Worm (Caenorhabditis elegans) whole organism, L4 larva: Measurements from ENCODE around the gene dnj-20.

Experiments
- F10B5.3 ChIP-seq: sonication (generic microtip); optimal IDR thresholded peaks from 2 replicates; lab custom pipeline; 2016; ENCODE audit warnings: mild to moderate bottlenecking, missing genetic modification characterization, missing compliant biosample characterization
- F49E8.2 ChIP-seq: sonication (generic microtip); optimal IDR thresholded peaks from 2 replicates; lab custom pipeline; 2016; ENCODE audit warnings: missing compliant biosample characterization, mild to moderate bottlenecking, missing genetic modification characterization, borderline replicate concordance
- T20F7.1 ChIP-seq: fragments of 200-800 bp; sonication (Bioruptor generic); optimal IDR thresholded peaks from 2 replicates; lab custom pipeline; 2018; ENCODE audit warnings: mild to moderate bottlenecking, missing genetic modification characterization, missing compliant biosample characterization
- Y5F2A.4 ChIP-seq: fragments of 200-800 bp; sonication (Bioruptor generic); optimal IDR thresholded peaks from 2 replicates; lab custom pipeline; 2018; ENCODE audit warnings: mild to moderate bottlenecking, missing genetic modification characterization, missing compliant biosample characterization
- Y75B8A.6 ChIP-seq: fragments of 200-800 bp; sonication (Bioruptor generic); IDR thresholded peaks from 2 replicates; pipeline ENCODE4 v1.3.6; 2022; ENCODE audit warnings: missing genetic modification reagents, missing genetic modification characterization, missing compliant biosample characterization
- aha-1 ChIP-seq: fragments of 150-350 bp; peaks from one replicate; lab custom pipeline; 2014; ENCODE audit warnings: missing biosample characterization, missing genetic modification characterization
- aly-2 ChIP-seq: sonication (generic microtip); optimal IDR thresholded peaks from 2 replicates; lab custom pipeline; 2018; ENCODE audit warnings: missing biosample characterization, missing genetic modification characterization
- arid-1 ChIP-seq: fragments of 200-800 bp; sonication (Bioruptor generic); conservative IDR thresholded peaks from 2 replicates; pipeline ENCODE4 v1.3.6; 2022; ENCODE audit warnings: missing genetic modification reagents, missing genetic modification characterization, missing compliant biosample characterization
- attf-4 ChIP-seq: sonication (generic microtip); optimal IDR thresholded peaks from 3 replicates; lab custom pipeline; 2017; ENCODE audit warnings: missing biosample characterization, missing genetic modification characterization
- ceh-20 ChIP-seq: fragments of 200-800 bp; sonication (Bioruptor generic); IDR thresholded peaks from 2 replicates; pipeline ENCODE4 v1.3.6; 2022; ENCODE audit warnings: missing genetic modification reagents, missing genetic modification characterization, missing compliant biosample characterization
- ces-1 ChIP-seq: fragments of 150-350 bp; sonication (generic microtip); optimal IDR thresholded peaks from 4 replicates; lab custom pipeline; 2014; ENCODE audit warnings: missing biosample characterization, missing genetic modification reagents, missing genetic modification characterization
- ctbp-1 ChIP-seq: fragments of 200-800 bp; sonication (Bioruptor generic); IDR thresholded peaks from 2 replicates; pipeline ENCODE4 v1.3.6; 2022; ENCODE audit warnings: missing genetic modification reagents, missing genetic modification characterization, missing compliant biosample characterization
- daf-12 ChIP-seq: fragments of 150-350 bp; optimal IDR thresholded peaks from 2 replicates; lab custom pipeline; 2014; ENCODE audit warnings: missing biosample characterization, missing genetic modification reagents, missing genetic modification characterization
- daf-16 ChIP-seq, 3 experiments: sonication (generic microtip); optimal IDR thresholded peaks; 2 replicates each; lab custom pipeline; 2016 to 2017; ENCODE audit warnings: missing genetic modification characterization in 3 of 3, missing genetic modification reagents in 3 of 3, mild to moderate bottlenecking in 2 of 3, missing compliant biosample characterization in 2 of 3, missing biosample characterization in 1 of 3, moderate library complexity in 1 of 3
- dmd-6 ChIP-seq: fragments of 200-800 bp; sonication (Bioruptor generic); IDR thresholded peaks from 2 replicates; pipeline ENCODE4 v1.3.6; 2022; ENCODE audit warnings: missing genetic modification reagents, missing genetic modification characterization, missing compliant biosample characterization
- dpl-1 ChIP-seq: fragments of 150-350 bp; optimal IDR thresholded peaks from 2 replicates; lab custom pipeline; 2014; ENCODE audit warnings: missing biosample characterization, missing genetic modification reagents, missing genetic modification characterization
- egl-27 ChIP-seq: sonication (generic microtip); optimal IDR thresholded peaks from 3 replicates; lab custom pipeline; 2017; ENCODE audit warnings: missing biosample characterization, missing genetic modification reagents, missing genetic modification characterization
- fkh-10 ChIP-seq: fragments of 150-350 bp; optimal IDR thresholded peaks from 2 replicates; lab custom pipeline; 2014; ENCODE audit warnings: missing biosample characterization, missing genetic modification reagents, missing genetic modification characterization
- gei-8 ChIP-seq: fragments of 200-800 bp; sonication (Bioruptor generic); optimal IDR thresholded peaks from 2 replicates; lab custom pipeline; 2018; ENCODE audit warnings: mild to moderate bottlenecking, missing genetic modification characterization, missing compliant biosample characterization
- hif-1 ChIP-seq, 2 experiments: sonication (generic microtip); optimal IDR thresholded peaks; 2 replicates each; lab custom pipeline; 2016 to 2017; ENCODE audit warnings: missing compliant biosample characterization in 2 of 2, missing genetic modification characterization in 2 of 2, missing genetic modification reagents in 2 of 2, missing genotype in 2 of 2, mild to moderate bottlenecking in 1 of 2
- jun-1 ChIP-seq: fragments of 150-350 bp; optimal IDR thresholded peaks from 2 replicates; lab custom pipeline; 2014; ENCODE audit warnings: missing biosample characterization, missing genetic modification reagents, missing genetic modification characterization
- lim-7 ChIP-seq: fragments of 200-800 bp; sonication (Bioruptor generic); IDR thresholded peaks from 2 replicates; pipeline ENCODE4 v1.3.6; 2022; ENCODE audit warnings: missing genetic modification characterization, missing compliant biosample characterization
- lin-13 ChIP-seq: fragments of 150-350 bp; optimal IDR thresholded peaks from 2 replicates; lab custom pipeline; 2014; ENCODE audit warnings: missing biosample characterization, missing genetic modification reagents, missing genetic modification characterization
- lin-29 ChIP-seq: fragments of 200-800 bp; sonication (Bioruptor generic); IDR thresholded peaks from 2 replicates; pipeline ENCODE4 v1.3.6; 2022; ENCODE audit warnings: missing genetic modification reagents, missing genetic modification characterization, missing compliant biosample characterization
- lin-38 ChIP-seq: fragments of 200-800 bp; sonication (Bioruptor generic); IDR thresholded peaks from 2 replicates; pipeline ENCODE4 v1.3.6; 2022; ENCODE audit warnings: missing genetic modification reagents, missing genetic modification characterization, missing compliant biosample characterization
- lin-39 ChIP-seq: fragments of 150-350 bp; optimal IDR thresholded peaks from 2 replicates; lab custom pipeline; 2014; ENCODE audit warnings: missing biosample characterization, missing genetic modification reagents, missing genetic modification characterization
- mep-1 ChIP-seq: fragments of 150-350 bp; sonication (generic microtip); optimal IDR thresholded peaks from 3 replicates; lab custom pipeline; 2014; ENCODE audit warnings: missing biosample characterization, missing genetic modification characterization
- mes-2 ChIP-seq: sonication (generic microtip); optimal IDR thresholded peaks from 2 replicates; lab custom pipeline; 2016; ENCODE audit warnings: missing genotype, mild to moderate bottlenecking, missing genetic modification characterization, missing compliant biosample characterization; ENCODE audit not compliant: poor library complexity, severe bottlenecking
- mxl-3 ChIP-seq: fragments of 200-800 bp; sonication (Bioruptor generic); optimal IDR thresholded peaks from 2 replicates; lab custom pipeline; 2018; ENCODE audit warnings: mild to moderate bottlenecking, missing genetic modification characterization, missing compliant biosample characterization
- nhr-102 ChIP-seq: sonication (generic microtip); optimal IDR thresholded peaks from 2 replicates; lab custom pipeline; 2016; ENCODE audit warnings: mild to moderate bottlenecking, missing genetic modification characterization, moderate library complexity, missing compliant biosample characterization
- nhr-111 ChIP-seq: fragments of 200-800 bp; sonication (Bioruptor generic); optimal IDR thresholded peaks from 2 replicates; lab custom pipeline; 2018; ENCODE audit warnings: mild to moderate bottlenecking, missing genetic modification characterization, missing compliant biosample characterization
- nhr-25 ChIP-seq: sonication (generic microtip); optimal IDR thresholded peaks from 2 replicates; lab custom pipeline; 2017; ENCODE audit warnings: missing genetic modification characterization, mild to moderate bottlenecking, missing compliant biosample characterization, antibody characterized with exemption, moderate library complexity, borderline replicate concordance; ENCODE audit not compliant: insufficient read depth
- nhr-42 ChIP-seq: fragments of 200-800 bp; sonication (Bioruptor generic); IDR thresholded peaks from 2 replicates; pipeline ENCODE4 v1.3.6; 2022; ENCODE audit warnings: missing genetic modification characterization, missing compliant biosample characterization
- nhr-6 ChIP-seq: fragments of 150-350 bp; optimal IDR thresholded peaks from 2 replicates; lab custom pipeline; 2014; ENCODE audit warnings: missing biosample characterization, missing genetic modification characterization
- nhr-76 ChIP-seq: fragments of 150-350 bp; optimal IDR thresholded peaks from 2 replicates; lab custom pipeline; 2014; ENCODE audit warnings: missing biosample characterization, missing genetic modification characterization
- pha-4 ChIP-seq, 2 experiments: fragments of 150-350 bp in 1 of 2; fragments of 200-800 bp in 1 of 2; sonication (Bioruptor generic) in 1 of 2; IDR thresholded peaks in 1 of 2; optimal IDR thresholded peaks in 1 of 2; 2 replicates each; pipeline versions ENCODE4 v1.3.6 to Lab custom; 2014 to 2022; ENCODE audit warnings: missing genetic modification characterization in 2 of 2, missing genetic modification reagents in 2 of 2, missing biosample characterization in 1 of 2, missing compliant biosample characterization in 1 of 2
- php-3 ChIP-seq: fragments of 200-800 bp; sonication (Bioruptor generic); IDR thresholded peaks from 2 replicates; pipeline ENCODE4 v1.3.6; 2022; ENCODE audit warnings: missing genetic modification reagents, missing genetic modification characterization, missing compliant biosample characterization
- pqm-1 ChIP-seq: sonication (generic microtip); optimal IDR thresholded peaks from 2 replicates; lab custom pipeline; 2017; ENCODE audit warnings: missing biosample characterization, missing genetic modification characterization
- rbr-2 ChIP-seq: sonication (generic microtip); optimal IDR thresholded peaks from 2 replicates; lab custom pipeline; 2016; ENCODE audit warnings: missing genotype, missing genetic modification characterization, missing compliant biosample characterization
- snpc-1.2 ChIP-seq: fragments of 200-800 bp; sonication (Bioruptor generic); IDR thresholded peaks from 2 replicates; pipeline ENCODE4 v1.3.6; 2022; ENCODE audit warnings: missing genetic modification reagents, missing genetic modification characterization, missing compliant biosample characterization
- spr-1 ChIP-seq: sonication (generic microtip); optimal IDR thresholded peaks from 2 replicates; lab custom pipeline; 2016; ENCODE audit warnings: mild to moderate bottlenecking, missing genetic modification characterization, missing compliant biosample characterization
- spr-3 ChIP-seq: fragments of 200-800 bp; sonication (Bioruptor generic); optimal IDR thresholded peaks from 2 replicates; lab custom pipeline; 2018; ENCODE audit warnings: mild to moderate bottlenecking, missing genetic modification characterization, missing compliant biosample characterization
- tag-97 ChIP-seq: fragments of 200-800 bp; sonication (Bioruptor generic); IDR thresholded peaks from 2 replicates; pipeline ENCODE4 v1.3.6; 2022; ENCODE audit warnings: missing genetic modification characterization, missing compliant biosample characterization
- unc-62 ChIP-seq, 3 experiments: fragments of 150-350 bp in 1 of 3; sonication (generic microtip); optimal IDR thresholded peaks in 2 of 3; peaks in 1 of 3; 1 replicate in 1 of 3; 2 replicates in 2 of 3; lab custom pipeline; 2014 to 2017; ENCODE audit warnings: missing biosample characterization in 3 of 3, missing genetic modification characterization in 3 of 3, missing genetic modification reagents in 3 of 3, missing genotype in 1 of 3
- zag-1 ChIP-seq: fragments of 150-350 bp; optimal IDR thresholded peaks from 2 replicates; lab custom pipeline; 2014; ENCODE audit warnings: missing biosample characterization, missing genetic modification characterization
- zfp-2 ChIP-seq: sonication (generic microtip); optimal IDR thresholded peaks from 2 replicates; lab custom pipeline; 2016; ENCODE audit warnings: mild to moderate bottlenecking, missing genetic modification characterization, missing compliant biosample characterization
- zfp-3 ChIP-seq: fragments of 200-800 bp; sonication (Bioruptor generic); conservative IDR thresholded peaks from 2 replicates; pipeline ENCODE4 v1.3.6; 2022; ENCODE audit warnings: missing genetic modification reagents, missing genetic modification characterization, missing compliant biosample characterization
- ztf-11 ChIP-seq: fragments of 150-350 bp; optimal IDR thresholded peaks from 2 replicates; lab custom pipeline; 2014; ENCODE audit warnings: missing biosample characterization, missing genetic modification characterization

dnj-20 gene

ce11 chrII:9621121-9621520 is 2.9 kb downstream of the dnj-20 start (continued):
- TF ChIP-seq nhr-6 (tag; lab: Kevin White, UChicago) = peak; percentile 7
- peak; percentile 16; the same call in 1 of the 2 replicates for TF ChIP-seq dmd-6

ce11 chrII:9620616-9621015 is 3.4 kb downstream of the dnj-20 start:
- TF ChIP-seq ces-1 (GFP tag; lab: Kevin White, UChicago) = no peak
- no peak for TF ChIP-seq aly-2 (tag; lab: Kevin White, UChicago)
- TF ChIP-seq nhr-25 (tag; lab: Kevin White, UChicago) = no peak
- no peak for TF ChIP-seq attf-4 (tag; lab: Kevin White, UChicago)
- no peak for TF ChIP-seq mxl-3 (GFP tag; lab: Kevin White, UChicago)
- TF ChIP-seq egl-27 (tag; lab: Kevin White, UChicago) = no peak
- TF ChIP-seq Y75B8A.6 (GFP tag; lab: Robert Waterston, UW) = no peak
- no peak for TF ChIP-seq gei-8 (GFP tag; lab: Kevin White, UChicago)
- 0 out of 2 replicates have a peak, but pooled peaks have one; percentile 10 for TF ChIP-seq zfp-3 (GFP tag; lab: Robert Waterston, UW)
- no peak for TF ChIP-seq pha-4 (GFP tag; IDR thresholded peaks at IDR 0.05; lab: Robert Waterston, UW)
- no peak for TF ChIP-seq pha-4 (tag; optimal IDR thresholded peaks at IDR 0.05; lab: Kevin White, UChicago)
- TF ChIP-seq tag-97 = no peak
- no peak for TF ChIP-seq ctbp-1 (GFP tag; lab: Robert Waterston, UW)
- TF ChIP-seq lim-7 (GFP tag; lab: Robert Waterston, UW) = no peak
- TF ChIP-seq lin-13 (GFP tag; lab: Kevin White, UChicago) = peak; percentile 21
- no peak for TF ChIP-seq nhr-111 (GFP tag; lab: Kevin White, UChicago)
- no peak for TF ChIP-seq pqm-1 (tag; lab: Kevin White, UChicago)
- TF ChIP-seq nhr-42 (GFP tag; lab: Robert Waterston, UW) = no peak
- 0 out of 2 replicates have a peak, but pooled peaks have one; percentile 32 for TF ChIP-seq ceh-20 (GFP tag; lab: Robert Waterston, UW)
- peak; percentile 65 for TF ChIP-seq T20F7.1 (GFP tag; lab: Kevin White, UChicago)
- no peak for TF ChIP-seq daf-12 (tag; lab: Kevin White, UChicago)
- no peak for TF ChIP-seq dpl-1 (GFP tag; lab: Kevin White, UChicago)
- TF ChIP-seq ztf-11 (tag; lab: Kevin White, UChicago) = no peak
- no peak for TF ChIP-seq zfp-2 (tag; lab: Kevin White, UChicago)
- no peak for TF ChIP-seq fkh-10
- TF ChIP-seq spr-3 (GFP tag; lab: Kevin White, UChicago) = no peak
- TF ChIP-seq rbr-2 (tag; lab: Kevin White, UChicago) = no peak
- no peak for TF ChIP-seq lin-39 (tag; lab: Kevin White, UChicago)
- no peak for TF ChIP-seq mes-2 (tag; lab: Kevin White, UChicago)
- no peak for TF ChIP-seq nhr-76 (tag; lab: Kevin White, UChicago)
- peak; percentile 89 for TF ChIP-seq dmd-6
- TF ChIP-seq Y5F2A.4 (GFP tag; lab: Kevin White, UChicago) = no peak
- no peak for TF ChIP-seq zag-1
- TF ChIP-seq nhr-102 (tag; lab: Kevin White, UChicago) = peak; percentile 12
- TF ChIP-seq snpc-1.2 (GFP tag; lab: Robert Waterston, UW) = no peak
- no peak for TF ChIP-seq spr-1 (tag; lab: Kevin White, UChicago)
- no peak for TF ChIP-seq F49E8.2 (tag; lab: Kevin White, UChicago)
- TF ChIP-seq jun-1 (tag; lab: Kevin White, UChicago) = no peak
- no peak for TF ChIP-seq daf-16 (GFP tag; optimal IDR thresholded peaks at IDR 0.05; lab: Kevin White, UChicago)
- peak; percentile 19 for TF ChIP-seq daf-16 (tag; optimal IDR thresholded peaks at IDR 0.05; lab: Kevin White, UChicago)
- TF ChIP-seq lin-29 (GFP tag; lab: Robert Waterston, UW) = no peak
- peak; percentile 76 for TF ChIP-seq php-3
- TF ChIP-seq lin-38 (GFP tag; lab: Robert Waterston, UW) = no peak
- no peak for TF ChIP-seq arid-1
- no peak for TF ChIP-seq mep-1 (tag; lab: Kevin White, UChicago)
- no peak for TF ChIP-seq unc-62 (GFP tag; optimal IDR thresholded peaks at IDR 0.05 in 1 of 2; lab: Kevin White, UChicago)
- TF ChIP-seq unc-62 (tag; optimal IDR thresholded peaks at IDR 0.05; lab: Kevin White, UChicago) = no peak
- no peak for TF ChIP-seq hif-1 (tag; optimal IDR thresholded peaks at IDR 0.05; lab: Kevin White, UChicago)
- TF ChIP-seq aha-1 (tag; lab: Kevin White, UChicago) = no peak
- no peak for TF ChIP-seq F10B5.3 (tag; lab: Kevin White, UChicago)
